Worm (Caenorhabditis elegans): ENCODE results near the gene adt-2.
A peak's percentile ranks its signal among the peaks of the same experiment; 100 is the strongest.

adt-2 gene

DNA sequence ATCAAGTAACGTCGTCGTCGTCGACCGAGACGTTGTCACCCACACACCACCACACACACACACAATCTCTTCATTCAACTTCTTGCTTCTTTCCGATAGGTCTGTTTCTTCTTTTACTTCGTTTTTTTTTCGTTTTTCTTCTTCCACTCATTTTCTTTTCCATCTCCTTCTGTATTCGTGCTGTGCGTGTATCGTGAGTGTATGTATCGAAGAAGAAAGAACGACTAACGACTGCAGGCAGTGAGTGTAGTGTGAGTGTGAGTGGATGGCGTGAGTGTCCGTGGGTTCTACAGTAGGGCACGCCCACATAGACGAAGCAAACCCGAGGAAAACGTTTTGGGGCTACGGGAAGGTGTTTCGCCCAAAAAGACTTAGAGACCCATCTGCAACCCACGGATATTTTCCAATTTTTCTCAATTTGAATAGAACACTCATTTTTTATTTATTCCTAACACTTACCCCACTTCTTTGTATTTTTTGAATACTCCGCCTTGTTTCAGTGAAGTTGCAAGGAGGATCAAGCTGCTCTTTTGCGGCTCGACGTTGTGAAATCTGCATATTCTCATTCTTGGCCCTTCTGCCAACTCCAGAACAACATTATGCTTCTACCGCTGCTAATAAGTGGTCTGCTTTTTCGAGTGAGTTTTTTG, at the start of gene adt-2:
TSS of gene adt-2 (plus strand) at position 600 of the 650 bp plus-strand sequence.
- TF ChIP-seq hlh-30 (tag; optimal IDR thresholded peaks at IDR 0.05; ENCODE audit: insufficient read depth) (peak; percentile 46), nhr-25 (tag; optimal IDR thresholded peaks at IDR 0.05; ENCODE audit: borderline replicate concordance, insufficient read depth) (peak; percentile 32), madf-5 (GFP tag; IDR thresholded peaks at IDR 0.05) (no peak), hlh-11 (tag; optimal IDR thresholded peaks at IDR 0.05) (peak; percentile 25), jun-1 (tag; optimal IDR thresholded peaks at IDR 0.05) (no peak), lsy-2 (tag; optimal IDR thresholded peaks at IDR 0.05) (peak in 1 of 2 experiments; percentile 29), sdz-12 (GFP tag; optimal IDR thresholded peaks at IDR 0.05) (no peak), zip-2 (tag; optimal IDR thresholded peaks at IDR 0.05) (no peak), nhr-28 (tag; optimal IDR thresholded peaks at IDR 0.05) (peak; percentile 77), mdl-1 (tag; optimal IDR thresholded peaks at IDR 0.05) (peak in 1 of 2 experiments; percentile 49), mep-1 (tag; optimal IDR thresholded peaks at IDR 0.05) (peak; percentile 55), egl-43 (GFP tag; IDR thresholded peaks at IDR 0.05) (no peak)

DNA sequence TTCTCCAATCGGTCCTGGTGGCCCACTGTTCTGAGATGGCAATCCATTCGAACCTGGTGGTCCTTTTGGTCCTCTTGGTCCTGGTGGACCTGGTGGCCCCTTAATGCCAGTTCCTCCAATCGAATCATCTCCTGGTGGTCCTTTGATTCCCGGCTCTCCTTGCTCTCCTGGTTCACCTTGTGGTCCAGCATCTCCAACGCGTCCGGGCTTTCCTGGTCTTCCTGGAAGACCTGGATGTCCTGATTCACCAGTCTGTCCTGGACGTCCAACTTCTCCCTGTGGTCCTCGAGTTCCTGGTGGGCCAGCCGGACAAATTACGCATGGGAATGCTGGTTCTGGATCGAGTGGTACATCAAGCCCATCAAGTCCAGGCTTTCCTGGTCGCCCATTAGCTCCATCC, 49.1 kb upstream of the adt-2 start:
- TF ChIP-seq ceh-20 (GFP tag; IDR thresholded peaks at IDR 0.05) (no peak), aha-1 (tag) (peak; percentile 84), F44E2.7 (GFP tag; IDR thresholded peaks at IDR 0.05) (no peak), zip-2 (tag; optimal IDR thresholded peaks at IDR 0.05) (no peak), dmd-8 (GFP tag; IDR thresholded peaks at IDR 0.05) (0 out of 2 replicates have a peak, but pooled peaks have one; percentile 16), ctbp-1 (GFP tag; IDR thresholded peaks at IDR 0.05) (no peak), set-16 (GFP tag; IDR thresholded peaks at IDR 0.05) (peak; percentile 87; the same call in 1 of the 2 replicates)

DNA sequence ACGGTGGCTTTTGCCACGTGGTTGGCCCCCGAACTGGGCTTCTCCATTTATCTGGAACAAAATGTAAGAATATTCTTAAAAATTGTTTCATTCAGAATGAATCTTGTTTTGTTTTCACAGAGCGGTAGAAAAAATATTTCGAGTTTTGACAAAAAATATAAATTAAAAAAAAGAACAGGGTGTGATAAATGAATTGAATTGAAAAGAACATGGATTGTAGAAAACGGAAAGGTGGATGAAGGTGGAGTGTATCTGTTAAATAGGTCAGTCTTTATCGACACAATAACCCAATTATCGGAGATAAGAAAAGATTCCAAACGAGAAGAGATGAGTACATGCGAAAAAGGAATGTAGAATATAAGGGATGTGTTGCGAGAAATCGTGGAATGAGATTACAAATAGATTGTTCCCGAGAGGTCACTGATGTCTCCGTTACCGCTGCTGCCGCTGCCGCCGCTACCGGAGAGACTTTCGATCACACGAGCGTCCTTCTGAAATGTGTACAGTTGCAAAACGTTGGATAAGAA, 48.2 kb upstream of the adt-2 start, which contains the start of gene dpy-7:
TSS of gene dpy-7 (minus strand) at position 51 of the 527 bp plus-strand sequence.
- TF ChIP-seq unc-62 (GFP tag; optimal IDR thresholded peaks at IDR 0.05 in 1 of 2): peak in 1 of 2 experiments; percentile 41
- TF ChIP-seq unc-62 (tag; optimal IDR thresholded peaks at IDR 0.05): no peak
- no peak for TF ChIP-seq dpl-1 (GFP tag; optimal IDR thresholded peaks at IDR 0.05)

DNA sequence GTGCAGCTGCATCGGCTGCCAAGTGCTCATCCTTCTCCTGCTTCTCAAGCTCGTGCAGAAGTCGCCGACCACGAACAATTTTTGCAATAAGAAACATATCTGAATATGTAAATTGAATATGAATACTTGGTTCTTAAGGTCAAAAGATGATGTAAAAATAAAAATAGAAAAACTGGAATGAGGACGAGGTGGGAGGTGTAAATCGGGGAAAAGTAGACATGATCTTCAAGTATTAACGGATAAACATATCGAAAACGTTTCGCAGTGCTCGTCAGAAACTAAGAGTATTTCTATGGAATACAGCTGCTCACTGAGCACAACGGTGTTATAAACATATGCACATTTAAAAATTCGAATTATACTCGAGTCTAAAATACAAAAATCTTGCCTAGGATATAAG, 46.0 kb upstream of the adt-2 start, which contains the start of gene glb-16:
TSS of gene glb-16 (minus strand) at position 101 of the 400 bp plus-strand sequence.
- TF ChIP-seq ceh-44 (GFP tag; IDR thresholded peaks at IDR 0.05): no peak
- TF ChIP-seq arid-1 (GFP tag; conservative IDR thresholded peaks at IDR 0.05): no peak
- TF ChIP-seq ces-1 (GFP tag; optimal IDR thresholded peaks at IDR 0.05): no peak
- no peak for TF ChIP-seq ceh-32 (tag; optimal IDR thresholded peaks at IDR 0.05; ENCODE audit: poor library complexity)
- TF ChIP-seq spr-3 (GFP tag; optimal IDR thresholded peaks at IDR 0.05): no peak
- no peak for TF ChIP-seq unc-62 (GFP tag; optimal IDR thresholded peaks at IDR 0.05 in 1 of 2)
- TF ChIP-seq unc-62 (tag; optimal IDR thresholded peaks at IDR 0.05): no peak
- no peak for TF ChIP-seq T26A8.4 (GFP tag; IDR thresholded peaks at IDR 0.05)
- TF ChIP-seq nhr-237 (tag; optimal IDR thresholded peaks at IDR 0.05): no peak
- no peak for TF ChIP-seq lin-13 (GFP tag; optimal IDR thresholded peaks at IDR 0.05)
- no peak for TF ChIP-seq lir-3 (tag; optimal IDR thresholded peaks at IDR 0.05)
- TF ChIP-seq F10B5.3 (tag; optimal IDR thresholded peaks at IDR 0.05): no peak
- no peak for TF ChIP-seq nhr-28 (tag; optimal IDR thresholded peaks at IDR 0.05)
- TF ChIP-seq mep-1 (tag; optimal IDR thresholded peaks at IDR 0.05): no peak
- no peak for TF ChIP-seq F49E8.2 (tag; optimal IDR thresholded peaks at IDR 0.05; ENCODE audit: borderline replicate concordance)
- TF ChIP-seq fkh-10 (GFP tag; optimal IDR thresholded peaks at IDR 0.05): no peak
